Worm (Caenorhabditis elegans) whole organism, L4/young adult: Measurements from ENCODE around the gene W01B6.3.

Source experiments
- dao-5 ChIP-seq: sonication (generic microtip); optimal IDR thresholded peaks from 2 replicates; lab custom pipeline; 2016; ENCODE audit warnings: missing genotype, missing genetic modification characterization, moderate library complexity, missing compliant biosample characterization
- him-1 ChIP-seq: sonication (generic microtip); optimal IDR thresholded peaks from 2 replicates; lab custom pipeline; 2016; ENCODE audit warnings: missing genotype, missing genetic modification reagents, missing genetic modification characterization, missing compliant biosample characterization

ce11 chrIV:10065159-10065558 is 7.3 kb downstream of the W01B6.3 start:
- no peak for TF ChIP-seq him-1 (tag; lab: Kevin White, UChicago)
- TF ChIP-seq dao-5 (tag; lab: Kevin White, UChicago), result no peak
